Worm (Caenorhabditis elegans) whole organism, L3 larva: ENCODE data around the gene mec-4.

Source experiments
- aly-2 ChIP-seq: fragments of 150-350 bp; optimal IDR thresholded peaks from 2 replicates; lab custom pipeline; 2014; ENCODE audit warnings: missing biosample characterization, missing genetic modification characterization
- ama-1 ChIP-seq: fragments of 150-350 bp; optimal IDR thresholded peaks from 2 replicates; lab custom pipeline; 2018
- ceh-9 ChIP-seq: sonication (generic microtip); optimal IDR thresholded peaks from 2 replicates; lab custom pipeline; 2018; ENCODE audit warnings: missing biosample characterization, missing genetic modification characterization
- elt-3 ChIP-seq, 3 experiments: fragments of 150-350 bp in 1 of 3; sonication (generic microtip) in 2 of 3; optimal IDR thresholded peaks; 2 replicates in 2 of 3; 4 replicates in 1 of 3; lab custom pipeline; 2014 to 2017; ENCODE audit warnings: missing biosample characterization in 3 of 3, missing genetic modification characterization in 3 of 3
- nhr-11 ChIP-seq: fragments of 150-350 bp; optimal IDR thresholded peaks from 2 replicates; lab custom pipeline; 2014; ENCODE audit warnings: missing biosample characterization, missing genetic modification characterization
- nhr-23 ChIP-seq: fragments of 150-350 bp; optimal IDR thresholded peaks from 2 replicates; lab custom pipeline; 2014; ENCODE audit warnings: missing biosample characterization, missing genetic modification reagents, missing genetic modification characterization
- nhr-28 ChIP-seq: fragments of 150-350 bp; optimal IDR thresholded peaks from 2 replicates; lab custom pipeline; 2014; ENCODE audit warnings: missing biosample characterization, missing genetic modification characterization
- pha-4 ChIP-seq: fragments of 150-350 bp; optimal IDR thresholded peaks from 2 replicates; lab custom pipeline; 2014; ENCODE audit warnings: missing biosample characterization, missing genetic modification reagents, missing genetic modification characterization
- pqm-1 ChIP-seq: fragments of 150-350 bp; optimal IDR thresholded peaks from 2 replicates; lab custom pipeline; 2017; ENCODE audit warnings: missing biosample characterization, missing genetic modification characterization, inconsistent platforms
- snpc-4 ChIP-seq: fragments of 150-350 bp; optimal IDR thresholded peaks from 2 replicates; lab custom pipeline; 2014; ENCODE audit warnings: missing biosample characterization, missing genetic modification characterization

DNA sequence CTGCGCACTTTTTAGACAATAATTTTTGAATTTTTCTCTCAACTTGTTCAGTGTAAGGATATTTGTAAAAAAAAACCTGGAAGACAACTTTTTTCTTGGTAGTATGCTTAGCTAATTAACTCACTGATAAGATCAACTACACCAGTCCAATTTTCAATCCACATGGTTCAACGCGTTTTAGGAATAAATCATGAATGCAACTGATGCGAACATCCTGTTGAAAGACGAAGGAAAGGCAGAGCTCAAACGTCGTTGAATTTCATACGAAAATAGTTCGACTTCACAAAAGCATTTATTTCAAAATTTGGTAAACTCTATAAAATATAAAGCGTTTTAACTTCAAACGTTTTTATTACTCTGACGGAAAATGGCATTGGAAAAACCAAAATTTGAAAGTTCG is 33.8 kb upstream of the mec-4 start, which contains the start of gene dyla-1:
- TF ChIP-seq ceh-9 (tag; lab: Kevin White, UChicago) (no peak), snpc-4 (tag; lab: Kevin White, UChicago) (no peak), ama-1 (lab: Kevin White, UChicago) (no peak), aly-2 (tag; lab: Kevin White, UChicago) (no peak), nhr-11 (tag; lab: Kevin White, UChicago) (no peak), elt-3 (tag; optimal IDR thresholded peaks at IDR 0.05; lab: Kevin White, UChicago) (no peak), nhr-23 (tag; lab: Kevin White, UChicago) (no peak), pha-4 (tag; lab: Kevin White, UChicago) (no peak), nhr-28 (tag; lab: Kevin White, UChicago) (no peak), pqm-1 (tag; lab: Kevin White, UChicago) (no peak)
